Worm (Caenorhabditis elegans) whole organism, L3 larva: Measurements from ENCODE around the gene R193.6.

Experiments used
- R02D3.7 ChIP-seq: fragments of 150-350 bp; optimal IDR thresholded peaks from 2 replicates; lab custom pipeline; 2014; ENCODE audit warnings: missing biosample characterization, missing genetic modification characterization
- ZK546.5 ChIP-seq: sonication (generic microtip); optimal IDR thresholded peaks from 2 replicates; lab custom pipeline; 2017; ENCODE audit warnings: missing biosample characterization, missing genetic modification characterization
- aly-2 ChIP-seq: fragments of 150-350 bp; optimal IDR thresholded peaks from 2 replicates; lab custom pipeline; 2014; ENCODE audit warnings: missing biosample characterization, missing genetic modification characterization
- ama-1 ChIP-seq: fragments of 150-350 bp; optimal IDR thresholded peaks from 2 replicates; lab custom pipeline; 2018
- ceh-16 ChIP-seq: sonication (generic microtip); optimal IDR thresholded peaks from 2 replicates; lab custom pipeline; 2017; ENCODE audit warnings: missing biosample characterization, missing genetic modification characterization
- ceh-82 ChIP-seq: fragments of 150-350 bp; optimal IDR thresholded peaks from 2 replicates; lab custom pipeline; 2014; ENCODE audit warnings: missing biosample characterization, missing genetic modification characterization
- ceh-9 ChIP-seq: sonication (generic microtip); optimal IDR thresholded peaks from 2 replicates; lab custom pipeline; 2018; ENCODE audit warnings: missing biosample characterization, missing genetic modification characterization
- daf-12 ChIP-seq: fragments of 150-350 bp; optimal IDR thresholded peaks from 2 replicates; lab custom pipeline; 2014; ENCODE audit warnings: missing biosample characterization, missing genetic modification reagents, missing genetic modification characterization
- egl-27 ChIP-seq: sonication (generic microtip); optimal IDR thresholded peaks from 4 replicates; lab custom pipeline; 2017; ENCODE audit warnings: missing biosample characterization, missing genetic modification reagents, missing genetic modification characterization
- egl-5 ChIP-seq: fragments of 150-350 bp; optimal IDR thresholded peaks from 2 replicates; lab custom pipeline; 2017; ENCODE audit warnings: missing biosample characterization, missing genetic modification reagents, missing genetic modification characterization, inconsistent platforms
- elt-1 ChIP-seq: fragments of 150-350 bp; optimal IDR thresholded peaks from 2 replicates; lab custom pipeline; 2014; ENCODE audit warnings: missing biosample characterization, missing genetic modification characterization
- elt-2 ChIP-seq: sonication (generic microtip); optimal IDR thresholded peaks from 2 replicates; lab custom pipeline; 2016; ENCODE audit warnings: missing genetic modification reagents, mild to moderate bottlenecking, missing genetic modification characterization, missing compliant biosample characterization
- elt-3 ChIP-seq, 3 experiments: fragments of 150-350 bp in 1 of 3; sonication (generic microtip) in 2 of 3; optimal IDR thresholded peaks; 2 replicates in 2 of 3; 4 replicates in 1 of 3; lab custom pipeline; 2014 to 2017; ENCODE audit warnings: missing biosample characterization in 3 of 3, missing genetic modification characterization in 3 of 3
- eor-1 ChIP-seq, 2 experiments: fragments of 150-350 bp; optimal IDR thresholded peaks; 2 replicates each; lab custom pipeline; 2014 to 2018; ENCODE audit warnings: missing biosample characterization in 2 of 2, missing genetic modification characterization in 2 of 2
- fkh-10 ChIP-seq: sonication (generic microtip); optimal IDR thresholded peaks from 2 replicates; lab custom pipeline; 2017; ENCODE audit warnings: missing biosample characterization, missing genetic modification reagents, missing genetic modification characterization
- mdl-1 ChIP-seq: fragments of 150-350 bp; optimal IDR thresholded peaks from 2 replicates; lab custom pipeline; 2014; ENCODE audit warnings: missing biosample characterization, missing genetic modification characterization
- nfya-1 ChIP-seq: sonication (generic microtip); optimal IDR thresholded peaks from 2 replicates; lab custom pipeline; 2017; ENCODE audit warnings: missing genetic modification characterization, mild to moderate bottlenecking, missing compliant biosample characterization, antibody characterized with exemption, moderate library complexity; ENCODE audit not compliant: insufficient read depth
- nhr-11 ChIP-seq: fragments of 150-350 bp; optimal IDR thresholded peaks from 2 replicates; lab custom pipeline; 2014; ENCODE audit warnings: missing biosample characterization, missing genetic modification characterization
- nhr-12 ChIP-seq: fragments of 150-350 bp; optimal IDR thresholded peaks from 2 replicates; lab custom pipeline; 2014; ENCODE audit warnings: missing biosample characterization, missing genetic modification characterization
- nhr-23 ChIP-seq: fragments of 150-350 bp; optimal IDR thresholded peaks from 2 replicates; lab custom pipeline; 2014; ENCODE audit warnings: missing biosample characterization, missing genetic modification reagents, missing genetic modification characterization
- nhr-25 ChIP-seq: sonication (generic microtip); optimal IDR thresholded peaks from 2 replicates; lab custom pipeline; 2017; ENCODE audit warnings: missing biosample characterization, missing genetic modification characterization
- nhr-67 ChIP-seq: fragments of 150-350 bp; optimal IDR thresholded peaks from 2 replicates; lab custom pipeline; 2014; ENCODE audit warnings: missing biosample characterization, missing genetic modification characterization
- nhr-76 ChIP-seq: fragments of 150-350 bp; sonication (generic microtip); optimal IDR thresholded peaks from 5 replicates; lab custom pipeline; 2014; ENCODE audit warnings: missing biosample characterization, missing genetic modification characterization
- nhr-77 ChIP-seq: fragments of 150-350 bp; optimal IDR thresholded peaks from 2 replicates; lab custom pipeline; 2014; ENCODE audit warnings: missing biosample characterization, missing genetic modification characterization
- pha-4 ChIP-seq: fragments of 150-350 bp; optimal IDR thresholded peaks from 2 replicates; lab custom pipeline; 2014; ENCODE audit warnings: missing biosample characterization, missing genetic modification reagents, missing genetic modification characterization
- pqm-1 ChIP-seq: fragments of 150-350 bp; optimal IDR thresholded peaks from 2 replicates; lab custom pipeline; 2017; ENCODE audit warnings: missing biosample characterization, missing genetic modification characterization, inconsistent platforms
- sea-2 ChIP-seq: fragments of 150-350 bp; sonication (generic microtip); optimal IDR thresholded peaks from 4 replicates; lab custom pipeline; 2014; ENCODE audit warnings: missing biosample characterization, missing genetic modification reagents, missing genetic modification characterization
- skn-1 ChIP-seq: fragments of 150-350 bp; optimal IDR thresholded peaks from 2 replicates; lab custom pipeline; 2014; ENCODE audit warnings: missing biosample characterization, missing genetic modification characterization
- snpc-4 ChIP-seq: fragments of 150-350 bp; optimal IDR thresholded peaks from 2 replicates; lab custom pipeline; 2014; ENCODE audit warnings: missing biosample characterization, missing genetic modification characterization
- tbx-2 ChIP-seq: sonication (generic microtip); optimal IDR thresholded peaks from 2 replicates; lab custom pipeline; 2016; ENCODE audit warnings: mild to moderate bottlenecking, missing genetic modification characterization, missing compliant biosample characterization
- unc-39 ChIP-seq: sonication (generic microtip); optimal IDR thresholded peaks from 4 replicates; lab custom pipeline; 2017; ENCODE audit warnings: missing biosample characterization, missing genetic modification characterization
- unc-62 ChIP-seq: fragments of 150-350 bp; sonication (generic microtip); optimal IDR thresholded peaks from 4 replicates; lab custom pipeline; 2014; ENCODE audit warnings: missing biosample characterization, missing genetic modification reagents, missing genetic modification characterization
- ztf-11 ChIP-seq: fragments of 150-350 bp; optimal IDR thresholded peaks from 2 replicates; lab custom pipeline; 2014; ENCODE audit warnings: missing biosample characterization, missing genetic modification characterization

Gene R193.6

ce11 chrX:1128503-1129036 is 20.0 kb upstream of the R193.6 start, which contains the start of gene snx-1 (continued):
- TF ChIP-seq nhr-25 (tag; lab: Kevin White, UChicago) (peak; percentile 74), ztf-11 (no peak), nhr-23 (tag; lab: Kevin White, UChicago) (peak; percentile 44), ama-1 (lab: Kevin White, UChicago) (no peak), nhr-77 (tag; lab: Kevin White, UChicago) (no peak), elt-1 (tag; lab: Kevin White, UChicago) (no peak), unc-39 (tag; lab: Kevin White, UChicago) (no peak), daf-12 (tag; lab: Kevin White, UChicago) (no peak), egl-27 (tag; lab: Kevin White, UChicago) (no peak), ZK546.5 (tag; lab: Kevin White, UChicago) (no peak), mdl-1 (peak; percentile 0), fkh-10 (GFP tag; lab: Kevin White, UChicago) (no peak), skn-1 (tag; lab: Kevin White, UChicago) (peak; percentile 34), ceh-16 (no peak), ceh-9 (tag; lab: Kevin White, UChicago) (no peak)

- TF ChIP-seq R02D3.7 (tag; lab: Kevin White, UChicago) (no peak), ceh-9 (tag; lab: Kevin White, UChicago) (no peak), elt-3 (tag; optimal IDR thresholded peaks at IDR 0.05; lab: Kevin White, UChicago) (no peak), snpc-4 (no peak), elt-1 (tag; lab: Kevin White, UChicago) (no peak), ceh-82 (tag; lab: Kevin White, UChicago) (no peak)
- TF ChIP-seq, all 47 proteins: peak for 0
These were observed 7.0 kb upstream of the R193.6 start for ce11 chrX:1141617-1142016.

- TF ChIP-seq pqm-1 (tag; lab: Kevin White, UChicago) (peak; percentile 64), nhr-11 (tag; lab: Kevin White, UChicago) (no peak), elt-2 (tag; lab: Kevin White, UChicago) (peak; percentile 64)
These were observed 1.2 kb upstream of the R193.6 start for ce11 chrX:1147394-1147793.

- no peak for TF ChIP-seq tbx-2
- TF ChIP-seq nfya-1, result no peak
- TF ChIP-seq pha-4, result no peak
- TF ChIP-seq sea-2 (GFP tag; lab: Kevin White, UChicago), result no peak
- TF ChIP-seq unc-62, result no peak
- no peak for TF ChIP-seq fkh-10 (GFP tag; lab: Kevin White, UChicago)
- no peak for TF ChIP-seq nhr-76 (tag; lab: Kevin White, UChicago)
These were observed 6.1 kb downstream of the R193.6 start, which contains the start of gene R193.1 for ce11 chrX:1154648-1155047. Gene R193.1 (plus strand): TSS chrX:1154948.

DNA sequence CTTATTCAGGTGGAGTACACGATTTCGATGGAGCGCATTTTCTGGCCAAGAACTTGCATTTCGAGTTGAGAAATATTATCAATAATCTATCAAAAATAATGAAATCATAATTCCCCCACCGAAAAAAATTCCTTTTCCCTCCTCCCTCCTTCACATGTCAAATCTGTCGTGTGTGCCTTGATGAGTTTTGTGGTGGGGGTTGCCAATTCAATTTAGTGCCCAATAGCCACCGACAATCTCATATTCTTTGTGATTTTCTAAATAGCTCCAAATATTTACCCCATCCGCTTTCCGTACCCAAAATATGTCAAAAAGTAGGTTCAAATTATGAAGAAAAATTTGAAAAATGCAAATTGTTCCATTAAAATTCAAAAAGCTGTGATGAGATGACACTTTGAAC is 13.4 kb downstream of the R193.6 start, which contains the start of gene tmc-1:
Gene tmc-1, plus strand, starts transcription at position 189 of the 400 bp plus-strand sequence.
- TF ChIP-seq nhr-12 (tag; lab: Kevin White, UChicago) (no peak), R02D3.7 (tag; lab: Kevin White, UChicago) (no peak), ZK546.5 (tag; lab: Kevin White, UChicago) (no peak), elt-1 (tag; lab: Kevin White, UChicago) (no peak), egl-5 (no peak), ceh-16 (no peak), nfya-1 (no peak), aly-2 (no peak), eor-1 (tag; optimal IDR thresholded peaks at IDR 0.05; lab: Kevin White, UChicago) (no peak), nhr-76 (tag; lab: Kevin White, UChicago) (no peak), nhr-11 (tag; lab: Kevin White, UChicago) (no peak)

- TF ChIP-seq nhr-67 (tag; lab: Kevin White, UChicago) (no peak), egl-5 (peak; percentile 95)
These were observed 18.6 kb downstream of the R193.6 start for ce11 chrX:1167234-1167633.
